Fruit fly (Drosophila melanogaster) whole organism, wandering third instar larva: Measurements from ENCODE around the gene Mur11Da.
A peak's percentile ranks its signal among the peaks of the same experiment; 100 is the strongest.

Source experiments
- CG9705 ChIP-seq: fragments of 200-800 bp; sonication (Bioruptor generic); optimal IDR thresholded peaks from 2 replicates; lab custom pipeline; 2018; ENCODE audit warnings: missing biosample characterization, mild to moderate bottlenecking, missing genetic modification characterization
- Dfd ChIP-seq: fragments of >200 bp; optimal IDR thresholded peaks from 2 replicates; lab custom pipeline; 2017; ENCODE audit warnings: missing biosample characterization, missing genetic modification characterization
- Dif ChIP-seq: fragments of 200-275, 200-300 bp; sonication (Bioruptor generic); optimal IDR thresholded peaks from 2 replicates; lab custom pipeline; 2018; ENCODE audit warnings: missing biosample characterization, missing genetic modification characterization; ENCODE audit not compliant: partially characterized antibody
- N ChIP-seq: fragments of >200 bp; optimal IDR thresholded peaks from 2 replicates; lab custom pipeline; 2018; ENCODE audit warnings: missing biosample characterization, missing external identifiers, missing genetic modification characterization
- Sp1 ChIP-seq: fragments of 200-800 bp; sonication (Bioruptor generic); optimal IDR thresholded peaks from 3 replicates; lab custom pipeline; 2019; ENCODE audit warnings: missing biosample characterization, mild to moderate bottlenecking, missing genetic modification characterization, moderate library complexity
- dsf ChIP-seq: sonication (Bioruptor generic); optimal IDR thresholded peaks from 2 replicates; lab custom pipeline; 2016; ENCODE audit warnings: missing biosample characterization, missing genetic modification characterization, borderline replicate concordance
- ey ChIP-seq: fragments of 200-800 bp; sonication (Bioruptor generic); optimal IDR thresholded peaks from 2 replicates; lab custom pipeline; 2016; ENCODE audit warnings: missing biosample characterization, missing genetic modification characterization
- jim ChIP-seq: fragments of 175-275, 200-325 bp; sonication (Bioruptor generic); optimal IDR thresholded peaks from 2 replicates; lab custom pipeline; 2016; ENCODE audit warnings: missing biosample characterization, mild to moderate bottlenecking, missing genetic modification characterization
- lola ChIP-seq: fragments of >200 bp; optimal IDR thresholded peaks from 2 replicates; lab custom pipeline; 2017; ENCODE audit warnings: missing biosample characterization, missing genetic modification characterization
- pan ChIP-seq: fragments of >200 bp; optimal IDR thresholded peaks from 2 replicates; lab custom pipeline; 2017
- psq ChIP-seq: fragments of 200-800 bp; sonication (Bioruptor generic); optimal IDR thresholded peaks from 3 replicates; lab custom pipeline; 2017; ENCODE audit warnings: missing biosample characterization, mild to moderate bottlenecking, missing genetic modification characterization, moderate library complexity
- sage ChIP-seq: fragments of 200-800 bp; sonication (Bioruptor generic); optimal IDR thresholded peaks from 2 replicates; lab custom pipeline; 2016; ENCODE audit warnings: missing biosample characterization, mild to moderate bottlenecking, missing genetic modification characterization
- sv ChIP-seq: fragments of 200-800 bp; sonication (Bioruptor generic); optimal IDR thresholded peaks from 3 replicates; lab custom pipeline; 2016; ENCODE audit warnings: missing biosample characterization, missing genetic modification characterization
- woc ChIP-seq: sonication (Bioruptor generic); optimal IDR thresholded peaks from 2 replicates; lab custom pipeline; 2016; ENCODE audit warnings: missing biosample characterization, mild to moderate bottlenecking, missing genetic modification characterization

dm6 chrX:12939951-12940350 lies 27.7 kb upstream of the Mur11Da start:
- no peak for TF ChIP-seq N (GFP tag; lab: Kevin White, UChicago)
- TF ChIP-seq lola (GFP tag; lab: Kevin White, UChicago) = no peak
- no peak for TF ChIP-seq Sp1 (GFP tag; lab: Kevin White, UChicago)
- no peak for TF ChIP-seq sage (GFP tag; lab: Kevin White, UChicago)
- no peak for TF ChIP-seq sv (GFP tag; lab: Kevin White, UChicago)
- no peak for TF ChIP-seq CG9705 (GFP tag; lab: Kevin White, UChicago)
- peak; percentile 9 for TF ChIP-seq psq (GFP tag; lab: Kevin White, UChicago)
- no peak for TF ChIP-seq Dfd
- no peak for TF ChIP-seq Dif
- no peak for TF ChIP-seq jim (GFP tag; lab: Kevin White, UChicago)
- TF ChIP-seq ey (GFP tag; lab: Kevin White, UChicago) = no peak
- TF ChIP-seq dsf (GFP tag; lab: Kevin White, UChicago) = no peak
- no peak for TF ChIP-seq pan
- no peak for TF ChIP-seq woc (GFP tag; lab: Kevin White, UChicago)
